Worm (Caenorhabditis elegans): ENCODE data around the gene taap-1.

Gene taap-1

ce11 chrII:8481731-8482253 lies 1.9 kb downstream of the taap-1 start, which contains the start of gene M05D6.5 (continued):
- no peak for TF ChIP-seq nfya-2 (GFP tag; IDR thresholded peaks at IDR 0.05)
- TF ChIP-seq B0336.3 (GFP tag; IDR thresholded peaks at IDR 0.05), result 0 out of 2 replicates have a peak, but pooled peaks have one; percentile 13
- no peak for TF ChIP-seq lin-35 (GFP tag; optimal IDR thresholded peaks at IDR 0.05)
- no peak for TF ChIP-seq attf-5 (GFP tag; optimal IDR thresholded peaks at IDR 0.05)
- no peak for TF ChIP-seq ets-4 (GFP tag; optimal IDR thresholded peaks at IDR 0.05)
- no peak for TF ChIP-seq efl-1 (GFP tag; optimal IDR thresholded peaks at IDR 0.05)
- TF ChIP-seq F57A8.1 (GFP tag; optimal IDR thresholded peaks at IDR 0.05), result no peak
- TF ChIP-seq madf-6 (GFP tag; IDR thresholded peaks at IDR 0.05), result no peak
- no peak for TF ChIP-seq bed-2 (GFP tag; IDR thresholded peaks at IDR 0.05)
- no peak for TF ChIP-seq somi-1 (GFP tag; optimal IDR thresholded peaks at IDR 0.05)
- TF ChIP-seq egl-44 (GFP tag; IDR thresholded peaks at IDR 0.05), result no peak
- no peak for TF ChIP-seq ccch-3 (GFP tag; optimal IDR thresholded peaks at IDR 0.05)
- 0 out of 2 replicates have a peak, but pooled peaks have one; percentile 8 for TF ChIP-seq lin-26 (GFP tag; IDR thresholded peaks at IDR 0.05)
- TF ChIP-seq ceh-91 (GFP tag; IDR thresholded peaks at IDR 0.05), result no peak
- 0 out of 2 replicates have a peak, but pooled peaks have one; percentile 40 for TF ChIP-seq ekl-4 (GFP tag; IDR thresholded peaks at IDR 0.05)

- no peak for TF ChIP-seq sptf-2 (GFP tag; optimal IDR thresholded peaks at IDR 0.05)
- TF ChIP-seq chd-7 (tag; optimal IDR thresholded peaks at IDR 0.05), result peak; percentile 23
- peak; percentile 12; the same call in 1 of the 2 replicates for TF ChIP-seq K11D2.4 (GFP tag; IDR thresholded peaks at IDR 0.05)
- peak; percentile 19 for TF ChIP-seq F23B12.7 (tag; optimal IDR thresholded peaks at IDR 0.05; ENCODE audit: insufficient read depth)
- TF ChIP-seq pbrm-1 (GFP tag; IDR thresholded peaks at IDR 0.05), result 0 out of 2 replicates have a peak, but pooled peaks have one; percentile 26
- TF ChIP-seq F52B5.7 (tag; optimal IDR thresholded peaks at IDR 0.05), result no peak
- TF ChIP-seq hsf-1 (GFP tag; IDR thresholded peaks at IDR 0.05), result peak; percentile 81
- 0 out of 2 replicates have a peak, but pooled peaks have one; percentile 6 for TF ChIP-seq let-526 (GFP tag; IDR thresholded peaks at IDR 0.05)
- TF ChIP-seq Y53G8AR.9 (GFP tag; conservative IDR thresholded peaks at IDR 0.05), result 0 out of 2 replicates have a peak, but pooled peaks have one; percentile 16
- no peak for TF ChIP-seq ccch-3 (GFP tag; optimal IDR thresholded peaks at IDR 0.05)
- peak; percentile 3 for TF ChIP-seq gei-17 (GFP tag; optimal IDR thresholded peaks at IDR 0.05)
- TF ChIP-seq cebp-1 (GFP tag; IDR thresholded peaks at IDR 0.05), result no peak
- TF ChIP-seq cebp-1 (tag; optimal IDR thresholded peaks at IDR 0.05), result peak; percentile 31
- peak; percentile 18 for TF ChIP-seq K12H6.12 (tag; optimal IDR thresholded peaks at IDR 0.05)
These were observed 2.5 kb downstream of the taap-1 start for ce11 chrII:8481033-8481708.

ce11 chrII:8480166-8480565 lies 3.5 kb downstream of the taap-1 start, which contains the start of gene lact-4:
TSS of gene lact-4 (minus strand) at chrII:8480478.
- TF ChIP-seq Y95B8A.8 (GFP tag; IDR thresholded peaks at IDR 0.05), result no peak
- no peak for TF ChIP-seq F23B12.7 (tag; optimal IDR thresholded peaks at IDR 0.05; ENCODE audit: insufficient read depth)
- no peak for TF ChIP-seq F49E8.2 (tag; optimal IDR thresholded peaks at IDR 0.05; ENCODE audit: insufficient read depth)
- TF ChIP-seq K11D2.4 (GFP tag; IDR thresholded peaks at IDR 0.05), result no peak
- TF ChIP-seq lsl-1 (GFP tag; optimal IDR thresholded peaks at IDR 0.05), result peak; percentile 41
- TF ChIP-seq let-607 (tag; optimal IDR thresholded peaks at IDR 0.05), result no peak
- TF ChIP-seq hmg-1.2 (GFP tag; IDR thresholded peaks at IDR 0.05), result no peak
- TF ChIP-seq sptf-2 (GFP tag; optimal IDR thresholded peaks at IDR 0.05), result no peak
- TF ChIP-seq Y79H2A.3 (GFP tag; conservative IDR thresholded peaks at IDR 0.05), result no peak
- no peak for TF ChIP-seq unc-62 (GFP tag; optimal IDR thresholded peaks at IDR 0.05)
- TF ChIP-seq ccch-3 (GFP tag; optimal IDR thresholded peaks at IDR 0.05), result no peak
- TF ChIP-seq lsy-27 (tag; optimal IDR thresholded peaks at IDR 0.05; ENCODE audit: borderline replicate concordance, insufficient read depth), result no peak
- peak; percentile 51 for TF ChIP-seq ama-1 (optimal IDR thresholded peaks at IDR 0.05)
- no peak for TF ChIP-seq ama-1 (GFP tag; optimal IDR thresholded peaks at IDR 0.05)
- no peak for TF ChIP-seq T26A5.8 (tag; optimal IDR thresholded peaks at IDR 0.05)
- no peak for TF ChIP-seq efl-1 (GFP tag; optimal IDR thresholded peaks at IDR 0.05)
- 0 out of 2 replicates have a peak, but pooled peaks have one; percentile 31 for TF ChIP-seq Y56A3A.18 (GFP tag; IDR thresholded peaks at IDR 0.05)
- TF ChIP-seq madf-3 (GFP tag; IDR thresholded peaks at IDR 0.05), result 0 out of 2 replicates have a peak, but pooled peaks have one; percentile 9
- TF ChIP-seq xnd-1 (tag; optimal IDR thresholded peaks at IDR 0.05), result no peak
- no peak for TF ChIP-seq bed-1 (GFP tag; IDR thresholded peaks at IDR 0.05)
